Fruit fly (Drosophila melanogaster) whole organism, embryonic: ENCODE data around the gene CG10137.

Experiments used
- ATbp ChIP-seq: fragments of 200-800 bp; sonication (Bioruptor generic); optimal IDR thresholded peaks from 2 replicates; lab custom pipeline; 2017; ENCODE audit warnings: missing biosample characterization, mild to moderate bottlenecking, missing genetic modification characterization, missing genetic modification reagents
- BtbVII ChIP-seq: fragments of 200-800 bp; sonication (Bioruptor generic); optimal IDR thresholded peaks from 3 replicates; lab custom pipeline; 2017; ENCODE audit warnings: missing biosample characterization, mild to moderate bottlenecking, missing genetic modification characterization
- CG10274 ChIP-seq: fragments of 200-800 bp; sonication (Bioruptor generic); optimal IDR thresholded peaks from 3 replicates; lab custom pipeline; 2017; ENCODE audit warnings: missing biosample characterization, mild to moderate bottlenecking, missing genetic modification characterization
- CG10321 ChIP-seq: fragments of 200-800 bp; sonication (Bioruptor generic); IDR thresholded peaks from 2 replicates; pipeline ENCODE4 v1.3.6; 2022; ENCODE audit warnings: missing biosample characterization, missing genetic modification characterization
- CG12219 ChIP-seq: fragments of 200-800 bp; sonication (Bioruptor generic); optimal IDR thresholded peaks from 3 replicates; lab custom pipeline; 2018; ENCODE audit warnings: missing biosample characterization, mild to moderate bottlenecking, missing genetic modification characterization
- CG13424 ChIP-seq: fragments of 200-800 bp; sonication (Bioruptor generic); optimal IDR thresholded peaks from 2 replicates; lab custom pipeline; 2019; ENCODE audit warnings: missing biosample characterization, mild to moderate bottlenecking, missing genetic modification characterization, moderate library complexity
- CG15073 ChIP-seq: fragments of 200-800 bp; sonication (Bioruptor generic); optimal IDR thresholded peaks from 2 replicates; lab custom pipeline; 2016; ENCODE audit warnings: missing biosample characterization, missing genetic modification characterization
- CG15601 ChIP-seq: fragments of 200-800 bp; sonication (Bioruptor generic); optimal IDR thresholded peaks from 3 replicates; lab custom pipeline; 2019; ENCODE audit warnings: missing biosample characterization, mild to moderate bottlenecking, missing genetic modification characterization, moderate library complexity
- CG1603 ChIP-seq: fragments of 200-800 bp; sonication (Bioruptor generic); optimal IDR thresholded peaks from 2 replicates; lab custom pipeline; 2019; ENCODE audit warnings: missing biosample characterization, mild to moderate bottlenecking, missing genetic modification characterization, moderate library complexity
- CG1832 ChIP-seq: fragments of 200-800 bp; sonication (Bioruptor generic); optimal IDR thresholded peaks from 2 replicates; lab custom pipeline; 2017; ENCODE audit warnings: missing biosample characterization, mild to moderate bottlenecking, missing genetic modification characterization, inconsistent platforms
- CG2116 ChIP-seq: fragments of 200-800 bp; sonication (Bioruptor generic); optimal IDR thresholded peaks from 3 replicates; lab custom pipeline; 2018; ENCODE audit warnings: missing biosample characterization, mild to moderate bottlenecking, missing genetic modification characterization
- CG32532 ChIP-seq: fragments of 200-800 bp; sonication (Bioruptor generic); IDR thresholded peaks from 2 replicates; pipeline ENCODE4 v1.3.6; 2022; ENCODE audit warnings: missing biosample characterization, missing genetic modification characterization
- CG3847 ChIP-seq: fragments of 200-800 bp; sonication (Bioruptor generic); IDR thresholded peaks from 2 replicates; pipeline ENCODE4 v1.3.6; 2022; ENCODE audit warnings: missing biosample characterization, missing genetic modification characterization
- CG6854 ChIP-seq: fragments of 200-800 bp; sonication (Bioruptor generic); optimal IDR thresholded peaks from 3 replicates; lab custom pipeline; 2017; ENCODE audit warnings: missing biosample characterization, mild to moderate bottlenecking, missing genetic modification characterization
- CG7987 ChIP-seq: fragments of 200-800 bp; sonication (Bioruptor generic); optimal IDR thresholded peaks from 2 replicates; lab custom pipeline; 2018; ENCODE audit warnings: missing biosample characterization, mild to moderate bottlenecking, missing genetic modification characterization, moderate library complexity
- CG9609 ChIP-seq: fragments of 200-800 bp; sonication (Bioruptor generic); optimal IDR thresholded peaks from 3 replicates; lab custom pipeline; 2016; ENCODE audit warnings: missing biosample characterization, missing genetic modification characterization
- Camta ChIP-seq: fragments of 200-800 bp; sonication (Bioruptor generic); optimal IDR thresholded peaks from 2 replicates; lab custom pipeline; 2016; ENCODE audit warnings: missing biosample characterization, missing genetic modification characterization
- Chrac-16 ChIP-seq: fragments of 200-800 bp; sonication (Bioruptor generic); optimal IDR thresholded peaks from 3 replicates; lab custom pipeline; 2016; ENCODE audit warnings: missing biosample characterization, missing genetic modification characterization
- CrebB ChIP-seq: fragments of 200-800 bp; sonication (Bioruptor generic); optimal IDR thresholded peaks from 3 replicates; lab custom pipeline; 2018; ENCODE audit warnings: missing biosample characterization, mild to moderate bottlenecking, missing genetic modification characterization
- D19B ChIP-seq: fragments of 200-800 bp; sonication (Bioruptor generic); optimal IDR thresholded peaks from 2 replicates; lab custom pipeline; 2017; ENCODE audit warnings: missing biosample characterization, mild to moderate bottlenecking, missing genetic modification characterization
- H15 ChIP-seq: fragments of 200-800 bp; sonication (Bioruptor generic); IDR thresholded peaks from 3 replicates; pipeline ENCODE4 v1.3.6; 2022; ENCODE audit warnings: missing biosample characterization, missing genetic modification characterization
- Hr78 ChIP-seq, 2 experiments: fragments of 200-800 bp in 1 of 2; fragments of >200 bp in 1 of 2; sonication (Bioruptor generic) in 1 of 2; optimal IDR thresholded peaks; 2 replicates each; lab custom pipeline; 2017 to 2019; ENCODE audit warnings: missing biosample characterization in 2 of 2, missing genetic modification characterization in 2 of 2, mild to moderate bottlenecking in 1 of 2, moderate library complexity in 1 of 2
- Optix ChIP-seq: fragments of 200-800 bp; sonication (Bioruptor generic); IDR thresholded peaks from 3 replicates; pipeline ENCODE4 v1.3.6; 2022; ENCODE audit warnings: missing biosample characterization, missing genetic modification characterization
- Scr ChIP-seq: fragments of 200-800 bp; sonication (Bioruptor generic); IDR thresholded peaks from 2 replicates; pipeline ENCODE4 v1.3.6; 2022; ENCODE audit warnings: missing biosample characterization, missing genetic modification characterization; ENCODE audit not compliant: partially characterized antibody
- Vsx1 ChIP-seq: fragments of 200-800 bp; sonication (Bioruptor generic); optimal IDR thresholded peaks from 2 replicates; lab custom pipeline; 2017; ENCODE audit warnings: missing biosample characterization, mild to moderate bottlenecking, missing genetic modification characterization, missing genetic modification reagents
- ac ChIP-seq: fragments of 200-800 bp; sonication (Bioruptor generic); optimal IDR thresholded peaks from 3 replicates; lab custom pipeline; 2017; ENCODE audit warnings: missing biosample characterization, mild to moderate bottlenecking, missing genetic modification characterization
- al ChIP-seq: fragments of 200-800 bp; sonication (Bioruptor generic); IDR thresholded peaks from 2 replicates; pipeline ENCODE4 v1.3.6; 2022; ENCODE audit warnings: missing biosample characterization, missing genetic modification characterization
- amos ChIP-seq: fragments of 200-800 bp; sonication (Bioruptor generic); IDR thresholded peaks from 2 replicates; pipeline ENCODE4 v1.3.6; 2022; ENCODE audit warnings: missing biosample characterization, missing genetic modification characterization; ENCODE audit not compliant: partially characterized antibody
- ap ChIP-seq: fragments of 200-800 bp; sonication (Bioruptor generic); IDR thresholded peaks from 2 replicates; pipeline ENCODE4 v1.3.6; 2022; ENCODE audit warnings: missing biosample characterization, missing genetic modification characterization
- az2 ChIP-seq: fragments of 200-800 bp; sonication (Bioruptor generic); optimal IDR thresholded peaks from 3 replicates; lab custom pipeline; 2016; ENCODE audit warnings: missing biosample characterization, missing genetic modification characterization
- bowl ChIP-seq: fragments of 200-800 bp; sonication (Bioruptor generic); IDR thresholded peaks from 2 replicates; pipeline ENCODE4 v1.3.6; 2022; ENCODE audit warnings: missing biosample characterization, missing genetic modification characterization
- br ChIP-seq: fragments of >200 bp; optimal IDR thresholded peaks from 2 replicates; lab custom pipeline; 2017
- chn ChIP-seq: fragments of 200-800 bp; sonication (Bioruptor generic); optimal IDR thresholded peaks from 2 replicates; lab custom pipeline; 2016; ENCODE audit warnings: missing biosample characterization, missing genetic modification characterization
- ci ChIP-seq: fragments of 200-800 bp; sonication (Bioruptor generic); IDR thresholded peaks from 3 replicates; pipeline ENCODE4 v1.3.6; 2022; ENCODE audit warnings: missing biosample characterization, missing genetic modification characterization
- croc ChIP-seq: fragments of 200-800 bp; sonication (Bioruptor generic); conservative IDR thresholded peaks from 3 replicates; pipeline ENCODE4 v1.3.6; 2022; ENCODE audit warnings: missing biosample characterization, missing genetic modification characterization
- grn ChIP-seq: fragments of 200-800 bp; sonication (Bioruptor generic); optimal IDR thresholded peaks from 3 replicates; lab custom pipeline; 2017; ENCODE audit warnings: missing biosample characterization, missing genetic modification characterization
- gt ChIP-seq: fragments of 200-800 bp; sonication (Bioruptor generic); IDR thresholded peaks from 2 replicates; pipeline ENCODE4 v1.3.6; 2022; ENCODE audit warnings: missing biosample characterization, missing genetic modification characterization
- inv ChIP-seq: fragments of 200-800 bp; sonication (Bioruptor generic); IDR thresholded peaks from 2 replicates; pipeline ENCODE4 v1.3.6; 2022; ENCODE audit warnings: missing biosample characterization, missing genetic modification characterization; ENCODE audit not compliant: partially characterized antibody
- nmo ChIP-seq: fragments of 200-800 bp; sonication (Bioruptor generic); optimal IDR thresholded peaks from 2 replicates; lab custom pipeline; 2018; ENCODE audit warnings: missing biosample characterization, mild to moderate bottlenecking, missing genetic modification characterization, moderate library complexity
- pan ChIP-seq, 4 experiments: fragments of >200 bp in 3 of 4; fragments of 200-800 bp in 1 of 4; sonication (Bioruptor generic) in 1 of 4; optimal IDR thresholded peaks in 3 of 4; IDR thresholded peaks in 1 of 4; 2 replicates each; pipeline versions ENCODE4 v1.3.6 to Lab custom; 2017 to 2022; ENCODE audit warnings: missing biosample characterization in 2 of 4, missing genetic modification characterization in 2 of 4, mixed read lengths in 1 of 4
- pita ChIP-seq: fragments of 200-800 bp; sonication (Bioruptor generic); optimal IDR thresholded peaks from 2 replicates; lab custom pipeline; 2017; ENCODE audit warnings: missing biosample characterization, mild to moderate bottlenecking, missing genetic modification characterization
- pnt ChIP-seq: fragments of 200-800 bp; sonication (Bioruptor generic); optimal IDR thresholded peaks from 3 replicates; lab custom pipeline; 2016; ENCODE audit warnings: missing biosample characterization, missing genetic modification characterization
- salm ChIP-seq: fragments of 200-800 bp; sonication (Bioruptor generic); optimal IDR thresholded peaks from 2 replicates; lab custom pipeline; 2018; ENCODE audit warnings: missing biosample characterization, mild to moderate bottlenecking, missing genetic modification characterization
- sim ChIP-seq: fragments of 200-800 bp; sonication (Bioruptor generic); IDR thresholded peaks from 2 replicates; pipeline ENCODE4 v1.3.6; 2022; ENCODE audit warnings: missing biosample characterization, missing genetic modification characterization
- slou ChIP-seq: fragments of 200-800 bp; sonication (Bioruptor generic); optimal IDR thresholded peaks from 3 replicates; lab custom pipeline; 2016; ENCODE audit warnings: missing biosample characterization, missing genetic modification characterization
- stc ChIP-seq: fragments of 200-800 bp; sonication (Bioruptor generic); IDR thresholded peaks from 2 replicates; pipeline ENCODE4 v1.3.6; 2022; ENCODE audit warnings: missing biosample characterization, missing genetic modification characterization
- tna ChIP-seq: fragments of 200-800 bp; sonication (Bioruptor generic); IDR thresholded peaks from 2 replicates; pipeline ENCODE4 v1.3.6; 2022; ENCODE audit warnings: missing biosample characterization, missing genetic modification characterization; ENCODE audit not compliant: partially characterized antibody
- tup ChIP-seq: fragments of 200-800 bp; sonication (Bioruptor generic); optimal IDR thresholded peaks from 2 replicates; lab custom pipeline; 2016; ENCODE audit warnings: missing biosample characterization, mild to moderate bottlenecking, missing genetic modification characterization, moderate library complexity
- zfh1 ChIP-seq: fragments of 200-800 bp; sonication (Bioruptor generic); IDR thresholded peaks from 3 replicates; pipeline ENCODE4 v1.3.6; 2022; ENCODE audit warnings: missing biosample characterization, missing genetic modification characterization

The CG10137 gene

dm6 chr2L:19572496-19573317 lies 46.2 kb downstream of the CG10137 start (continued):
- TF ChIP-seq H15 = no peak
- no peak for TF ChIP-seq salm (tag; lab: Kevin White, UChicago)
- TF ChIP-seq chn (GFP tag; lab: Kevin White, UChicago) = peak; percentile 46
- no peak for TF ChIP-seq ap (GFP tag; lab: Robert Waterston, UW)
- TF ChIP-seq CG15073 = no peak
- TF ChIP-seq CG12219 = peak; percentile 53
- TF ChIP-seq ac = no peak
- TF ChIP-seq stc = no peak
- TF ChIP-seq Optix (GFP tag; lab: Robert Waterston, UW) = no peak
- TF ChIP-seq amos (GFP tag; lab: Robert Waterston, UW) = peak; percentile 14; the same call in 1 of the 2 replicates
- peak; percentile 47 for TF ChIP-seq CG10274 (GFP tag; lab: Kevin White, UChicago)
- no peak for TF ChIP-seq br (lab: Kevin White, UChicago)
- no peak for TF ChIP-seq CG7987
- peak; percentile 74 for TF ChIP-seq BtbVII (GFP tag; lab: Kevin White, UChicago)
- TF ChIP-seq zfh1 (GFP tag; lab: Robert Waterston, UW) = peak; percentile 64; the same call in 2 of the 3 replicates
- peak; percentile 51 for TF ChIP-seq CG6854 (GFP tag; lab: Kevin White, UChicago)
- no peak for TF ChIP-seq ci (GFP tag; lab: Robert Waterston, UW)
- TF ChIP-seq pan (optimal IDR thresholded peaks at IDR 0.05; lab: Kevin White, UChicago) = peak in 1 of 2 experiments; percentile 62
- no peak for TF ChIP-seq pan (GFP tag; optimal IDR thresholded peaks at IDR 0.05 in 1 of 2, IDR thresholded peaks at IDR 0.05 in 1 of 2)
- TF ChIP-seq CG2116 (GFP tag; lab: Kevin White, UChicago) = peak; percentile 16
- TF ChIP-seq CG1603 (tag; lab: Kevin White, UChicago) = peak; percentile 62
- peak; percentile 72 for TF ChIP-seq CrebB
- TF ChIP-seq Hr78 (GFP tag; optimal IDR thresholded peaks at IDR 0.05; lab: Kevin White, UChicago) = peak in 1 of 2 experiments; percentile 8
- no peak for TF ChIP-seq al (GFP tag; lab: Robert Waterston, UW)
- TF ChIP-seq inv = no peak
- TF ChIP-seq az2 (GFP tag; lab: Kevin White, UChicago) = peak; percentile 59
- peak; percentile 22 for TF ChIP-seq pnt (GFP tag; lab: Kevin White, UChicago)
- peak; percentile 47 for TF ChIP-seq CG9609 (GFP tag; lab: Kevin White, UChicago)
- TF ChIP-seq bowl (GFP tag; lab: Robert Waterston, UW) = no peak
- TF ChIP-seq ATbp = peak; percentile 26
- peak; percentile 57 for TF ChIP-seq CG15601 (tag; lab: Kevin White, UChicago)
- TF ChIP-seq tup (GFP tag; lab: Kevin White, UChicago) = peak; percentile 20
- TF ChIP-seq sim (GFP tag; lab: Robert Waterston, UW) = no peak
- peak; percentile 100 for TF ChIP-seq D19B (GFP tag; lab: Kevin White, UChicago)
- TF ChIP-seq tna (GFP tag; lab: Robert Waterston, UW) = no peak
- TF ChIP-seq Vsx1 (GFP tag; lab: Kevin White, UChicago) = peak; percentile 36
- TF ChIP-seq nmo (GFP tag; lab: Kevin White, UChicago) = peak; percentile 52
- peak; percentile 63 for TF ChIP-seq Camta (GFP tag; lab: Kevin White, UChicago)
- TF ChIP-seq Chrac-16 (GFP tag; lab: Kevin White, UChicago) = peak; percentile 20
- peak; percentile 69 for TF ChIP-seq CG13424 (tag; lab: Kevin White, UChicago)
- TF ChIP-seq grn = no peak
- TF ChIP-seq croc (GFP tag; lab: Robert Waterston, UW) = no peak
- TF ChIP-seq pita (GFP tag; lab: Kevin White, UChicago) = no peak
- peak; percentile 65 for TF ChIP-seq CG32532 (GFP tag; lab: Robert Waterston, UW)
- TF ChIP-seq CG1832 (GFP tag; lab: Kevin White, UChicago) = no peak
- TF ChIP-seq CG10321 (GFP tag; lab: Robert Waterston, UW) = no peak
- peak; percentile 37 for TF ChIP-seq slou (GFP tag; lab: Kevin White, UChicago)
- TF ChIP-seq gt = no peak
- TF ChIP-seq CG3847 (GFP tag; lab: Robert Waterston, UW) = peak; percentile 46; the same call in 1 of the 2 replicates
- TF ChIP-seq Scr = no peak
